Worm (Caenorhabditis elegans): ENCODE measurements around the gene lmp-2.

Gene lmp-2

ce11 chrX:1125426-1125825 lies at the start of gene lmp-2:
TSS of gene lmp-2 (plus strand) at chrX:1125615.
- no peak for TF ChIP-seq him-1 (tag; optimal IDR thresholded peaks at IDR 0.05)
- peak; percentile 43 for TF ChIP-seq nhr-80 (tag; optimal IDR thresholded peaks at IDR 0.05)

ce11 chrX:1080549-1080948 lies 44.9 kb upstream of the lmp-2 start, which contains the start of gene pfn-3:
TSS of gene pfn-3 (minus strand) at chrX:1080649.
- TF ChIP-seq ceh-40 (GFP tag; IDR thresholded peaks at IDR 0.05) (no peak), cebp-1 (GFP tag; IDR thresholded peaks at IDR 0.05) (no peak), cebp-1 (tag; optimal IDR thresholded peaks at IDR 0.05) (peak; percentile 41)

ce11 chrX:1081927-1082326 lies 43.5 kb upstream of the lmp-2 start:
- TF ChIP-seq zfh-2 (GFP tag; conservative IDR thresholded peaks at IDR 0.05) (peak; percentile 59), sptf-2 (GFP tag; optimal IDR thresholded peaks at IDR 0.05) (no peak)

ce11 chrX:1085000-1085399 lies 40.4 kb upstream of the lmp-2 start:
- TF ChIP-seq F10E7.11 (tag; optimal IDR thresholded peaks at IDR 0.05) (no peak), mel-28 (tag; optimal IDR thresholded peaks at IDR 0.05; ENCODE audit: borderline replicate concordance) (no peak), hlh-12 (tag; optimal IDR thresholded peaks at IDR 0.05) (no peak), Y56A3A.18 (GFP tag; IDR thresholded peaks at IDR 0.05) (no peak), chd-7 (tag; optimal IDR thresholded peaks at IDR 0.05) (no peak), bed-1 (GFP tag; IDR thresholded peaks at IDR 0.05) (no peak), Y53G8AR.9 (GFP tag; conservative IDR thresholded peaks at IDR 0.05) (no peak), ceh-79 (tag; optimal IDR thresholded peaks at IDR 0.05) (no peak), ceh-40 (GFP tag; IDR thresholded peaks at IDR 0.05) (no peak), F52B5.7 (tag; optimal IDR thresholded peaks at IDR 0.05) (no peak)

ce11 chrX:1086406-1086897 lies 39.0 kb upstream of the lmp-2 start:
- TF ChIP-seq madf-8 (GFP tag; conservative IDR thresholded peaks at IDR 0.05) (no peak), rcor-1 (GFP tag; IDR thresholded peaks at IDR 0.05) (no peak), ZK185.1 (tag; optimal IDR thresholded peaks at IDR 0.05; ENCODE audit: poor library complexity, severe bottlenecking) (no peak), cebp-1 (GFP tag; IDR thresholded peaks at IDR 0.05) (no peak), cebp-1 (tag; optimal IDR thresholded peaks at IDR 0.05) (peak; percentile 89), pha-4 (tag; optimal IDR thresholded peaks at IDR 0.05) (no peak)

ce11 chrX:1088048-1088447 lies 37.4 kb upstream of the lmp-2 start, which contains the start of gene rei-2:
TSS of gene rei-2 (minus strand) at chrX:1088148.
- TF ChIP-seq F52B5.7 (tag; optimal IDR thresholded peaks at IDR 0.05), result no peak
- no peak for TF ChIP-seq ceh-58 (GFP tag; IDR thresholded peaks at IDR 0.05)
- TF ChIP-seq F10E7.11 (tag; optimal IDR thresholded peaks at IDR 0.05), result no peak
- TF ChIP-seq ceh-79 (tag; optimal IDR thresholded peaks at IDR 0.05), result no peak
- no peak for TF ChIP-seq ama-1 (optimal IDR thresholded peaks at IDR 0.05)
- no peak for TF ChIP-seq ama-1 (GFP tag; optimal IDR thresholded peaks at IDR 0.05)
- TF ChIP-seq madf-10 (tag; optimal IDR thresholded peaks at IDR 0.05), result no peak
- TF ChIP-seq repo-1 (tag; optimal IDR thresholded peaks at IDR 0.05), result no peak
- no peak for TF ChIP-seq ceh-100 (GFP tag; IDR thresholded peaks at IDR 0.05)
- TF ChIP-seq F37B4.10 (GFP tag; IDR thresholded peaks at IDR 0.05), result no peak

ce11 chrX:1089133-1089532 lies 36.3 kb upstream of the lmp-2 start:
- no peak for TF ChIP-seq snpc-3.4 (tag; optimal IDR thresholded peaks at IDR 0.05)
- no peak for TF ChIP-seq bed-1 (GFP tag; IDR thresholded peaks at IDR 0.05)
- TF ChIP-seq nhr-90 (tag; optimal IDR thresholded peaks at IDR 0.05), result no peak
- no peak for TF ChIP-seq ceh-27 (GFP tag; optimal IDR thresholded peaks at IDR 0.05)
- TF ChIP-seq C17E4.6 (GFP tag; IDR thresholded peaks at IDR 0.05), result no peak
- no peak for TF ChIP-seq mcd-1 (GFP tag; IDR thresholded peaks at IDR 0.05)
- 0 out of 2 replicates have a peak, but pooled peaks have one; percentile 39 for TF ChIP-seq ekl-4 (GFP tag; IDR thresholded peaks at IDR 0.05)
- TF ChIP-seq cebp-2 (GFP tag; IDR thresholded peaks at IDR 0.05), result 0 out of 2 replicates have a peak, but pooled peaks have one; percentile 45
- peak; percentile 49; the same call in 1 of the 2 replicates for TF ChIP-seq pbrm-1 (GFP tag; IDR thresholded peaks at IDR 0.05)
- peak; percentile 20; the same call in 1 of the 2 replicates for TF ChIP-seq B0019.2 (GFP tag; conservative IDR thresholded peaks at IDR 0.05)
- no peak for TF ChIP-seq die-1 (tag; optimal IDR thresholded peaks at IDR 0.05)
- TF ChIP-seq Y95B8A.8 (GFP tag; IDR thresholded peaks at IDR 0.05), result 0 out of 2 replicates have a peak, but pooled peaks have one; percentile 33
- TF ChIP-seq rec-8 (tag; optimal IDR thresholded peaks at IDR 0.05), result no peak
- TF ChIP-seq dpff-1 (tag; optimal IDR thresholded peaks at IDR 0.05), result no peak

Data from whole organism, young adult.